Worm (Caenorhabditis elegans) whole organism, midembryonic: Measurements from ENCODE around the gene mdf-1.

Experiments
- cog-1 ChIP-seq: sonication (generic microtip); optimal IDR thresholded peaks from 2 replicates; lab custom pipeline; 2016; ENCODE audit warnings: missing genetic modification characterization, missing compliant biosample characterization
- flt-1 ChIP-seq: fragments of 200-800 bp; sonication (Bioruptor generic); IDR thresholded peaks from 2 replicates; pipeline ENCODE4 v1.3.6; 2022; ENCODE audit warnings: missing genetic modification characterization, missing compliant biosample characterization
- tab-1 ChIP-seq: fragments of 200-800 bp; sonication (Bioruptor generic); IDR thresholded peaks from 2 replicates; pipeline ENCODE4 v1.3.6; 2022; ENCODE audit warnings: missing genetic modification characterization, missing compliant biosample characterization
- ztf-23 ChIP-seq: fragments of 200-800 bp; sonication (Bioruptor generic); IDR thresholded peaks from 2 replicates; pipeline ENCODE4 v1.3.6; 2022; ENCODE audit warnings: missing genetic modification reagents, missing genetic modification characterization, missing compliant biosample characterization

DNA sequence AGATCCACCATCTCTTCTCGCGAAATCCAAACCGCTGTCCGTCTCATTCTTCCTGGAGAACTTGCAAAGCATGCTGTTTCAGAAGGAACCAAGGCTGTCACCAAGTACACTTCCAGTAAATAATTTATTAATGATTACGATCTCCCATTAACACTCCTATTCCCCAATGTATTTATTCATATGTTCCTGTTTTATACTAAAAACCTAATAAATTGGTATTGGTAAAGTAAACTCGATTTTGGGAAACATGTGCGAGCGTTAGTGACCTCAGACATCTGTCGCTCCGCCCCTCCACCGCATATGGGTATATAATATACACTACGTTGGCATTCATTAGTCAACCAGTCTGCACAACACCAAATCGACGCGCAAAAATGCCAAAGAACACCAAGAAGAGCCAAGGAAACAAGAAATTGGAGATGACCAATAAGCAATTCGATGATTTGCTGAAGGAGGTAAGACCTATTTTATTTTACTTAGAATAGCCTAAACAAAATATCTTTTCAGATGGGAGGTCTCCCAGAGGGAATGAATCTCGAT lies 2.1 kb upstream of the mdf-1 start, which contains the start of gene C50F4.6:
- TF ChIP-seq flt-1 (GFP tag; lab: Robert Waterston, UW): no peak
- no peak for TF ChIP-seq tab-1 (GFP tag; lab: Robert Waterston, UW)
- no peak for TF ChIP-seq cog-1
- TF ChIP-seq ztf-23 (GFP tag; lab: Robert Waterston, UW): no peak
